Worm (Caenorhabditis elegans): ENCODE data around the gene mcm-6.

The mcm-6 gene

ce11 chrIII:9827163-9827951 is 33.2 kb downstream of the mcm-6 start, which contains the start of the genes ZK632.10 and ZK632.11 (continued):
- TF ChIP-seq unc-62 (GFP tag; optimal IDR thresholded peaks at IDR 0.05 in 1 of 2): peak in 1 of 2 experiments; percentile 74
- no peak for TF ChIP-seq unc-62 (tag; optimal IDR thresholded peaks at IDR 0.05)
- peak; percentile 52 for TF ChIP-seq dmd-6 (GFP tag; IDR thresholded peaks at IDR 0.05)
- no peak for TF ChIP-seq jun-1 (tag; optimal IDR thresholded peaks at IDR 0.05)
- TF ChIP-seq mxl-2 (GFP tag; conservative IDR thresholded peaks at IDR 0.05): no peak
- peak; percentile 56 for TF ChIP-seq unc-130 (GFP tag; optimal IDR thresholded peaks at IDR 0.05)
- TF ChIP-seq spr-3 (GFP tag; optimal IDR thresholded peaks at IDR 0.05): no peak
- no peak for TF ChIP-seq ceh-82 (tag; optimal IDR thresholded peaks at IDR 0.05)
- peak; percentile 40 for TF ChIP-seq dpl-1 (GFP tag; optimal IDR thresholded peaks at IDR 0.05)
- TF ChIP-seq lin-1 (GFP tag; IDR thresholded peaks at IDR 0.05): 0 out of 2 replicates have a peak, but pooled peaks have one; percentile 7
- no peak for TF ChIP-seq zfp-2 (tag; optimal IDR thresholded peaks at IDR 0.05)
- TF ChIP-seq dve-1 (tag; optimal IDR thresholded peaks at IDR 0.05; ENCODE audit: insufficient read depth): peak; percentile 44
- no peak for TF ChIP-seq nhr-237 (tag; optimal IDR thresholded peaks at IDR 0.05)
- TF ChIP-seq gei-8 (GFP tag; optimal IDR thresholded peaks at IDR 0.05): no peak
- peak; percentile 35 to 72 for TF ChIP-seq mdl-1 (tag; optimal IDR thresholded peaks at IDR 0.05)
- TF ChIP-seq ctbp-1 (GFP tag; IDR thresholded peaks at IDR 0.05): 0 out of 2 replicates have a peak, but pooled peaks have one; percentile 28
- TF ChIP-seq ceh-44 (GFP tag; IDR thresholded peaks at IDR 0.05): no peak
- no peak for TF ChIP-seq hmg-1.1 (GFP tag; IDR thresholded peaks at IDR 0.05)
- no peak for TF ChIP-seq T26A8.4 (GFP tag; IDR thresholded peaks at IDR 0.05)
- TF ChIP-seq madf-9 (GFP tag; conservative IDR thresholded peaks at IDR 0.05): no peak
- no peak for TF ChIP-seq egl-43 (GFP tag; IDR thresholded peaks at IDR 0.05)
- TF ChIP-seq arid-1 (GFP tag; conservative IDR thresholded peaks at IDR 0.05): no peak
- no peak for TF ChIP-seq snpc-1.2 (GFP tag; IDR thresholded peaks at IDR 0.05)
- peak; percentile 32 for TF ChIP-seq T20F7.1 (GFP tag; optimal IDR thresholded peaks at IDR 0.05)
- TF ChIP-seq mes-2 (tag; optimal IDR thresholded peaks at IDR 0.05; ENCODE audit: poor library complexity, severe bottlenecking): peak; percentile 80
- peak; percentile 89 for TF ChIP-seq hlh-30 (tag; optimal IDR thresholded peaks at IDR 0.05; ENCODE audit: insufficient read depth)
- TF ChIP-seq madf-5 (GFP tag; IDR thresholded peaks at IDR 0.05): no peak
- peak; percentile 53 for TF ChIP-seq mep-1 (tag; optimal IDR thresholded peaks at IDR 0.05)
- TF ChIP-seq nhr-48 (tag; optimal IDR thresholded peaks at IDR 0.05): no peak
- TF ChIP-seq F44E2.7 (GFP tag; IDR thresholded peaks at IDR 0.05): no peak
- no peak for TF ChIP-seq vab-7 (GFP tag; IDR thresholded peaks at IDR 0.05)
- TF ChIP-seq hif-1 (tag; optimal IDR thresholded peaks at IDR 0.05): no peak
- peak; percentile 61 to 98 for TF ChIP-seq lsy-2 (tag; optimal IDR thresholded peaks at IDR 0.05)

- TF ChIP-seq aha-1 (tag): peak; percentile 33
- no peak for TF ChIP-seq vab-7 (GFP tag; IDR thresholded peaks at IDR 0.05)
- no peak for TF ChIP-seq snpc-1.2 (GFP tag; IDR thresholded peaks at IDR 0.05)
- peak; percentile 48 for TF ChIP-seq nhr-6 (tag; optimal IDR thresholded peaks at IDR 0.05)
- TF ChIP-seq lsy-2 (tag; optimal IDR thresholded peaks at IDR 0.05): peak in 1 of 2 experiments; percentile 15
- TF ChIP-seq zfp-2 (tag; optimal IDR thresholded peaks at IDR 0.05): no peak
- peak; percentile 19 for TF ChIP-seq dve-1 (tag; optimal IDR thresholded peaks at IDR 0.05; ENCODE audit: insufficient read depth)
- no peak for TF ChIP-seq pha-4 (GFP tag; IDR thresholded peaks at IDR 0.05)
- peak; percentile 20 for TF ChIP-seq pha-4 (tag; optimal IDR thresholded peaks at IDR 0.05)
Measured at ce11 chrIII:9830502-9830901, 36.3 kb downstream of the mcm-6 start, which contains the start of gene ZK632.12. Gene ZK632.12, plus strand, starts transcription at chrIII:9830802.
